Worm (Caenorhabditis elegans): Measurements from ENCODE around the gene hxk-3.

The hxk-3 gene

DNA sequence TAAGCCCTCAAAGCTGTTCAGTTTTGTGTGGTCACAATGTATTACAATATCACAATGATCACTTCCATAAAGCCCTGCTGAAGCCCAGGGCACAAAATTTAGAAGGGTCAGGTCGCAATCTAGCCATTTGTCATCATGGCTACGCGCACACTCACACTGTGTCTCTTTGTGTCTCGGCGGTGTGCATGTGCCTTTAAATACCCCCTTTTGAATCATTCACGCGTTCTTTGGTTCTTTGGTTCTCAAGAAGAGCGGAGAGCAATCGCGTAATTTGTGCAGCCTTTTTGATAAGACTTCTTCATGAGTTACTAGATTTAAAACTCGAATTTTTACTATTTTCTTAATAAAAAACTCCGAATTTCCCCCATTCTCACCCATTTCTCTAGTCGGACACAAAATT is 42.4 kb upstream of the hxk-3 start (continued):
- TF ChIP-seq ZK546.5 (tag; optimal IDR thresholded peaks at IDR 0.05), result no peak
- no peak for TF ChIP-seq hif-1 (tag; optimal IDR thresholded peaks at IDR 0.05)
- peak; percentile 21 for TF ChIP-seq mep-1 (tag; optimal IDR thresholded peaks at IDR 0.05)
- TF ChIP-seq daf-12 (tag; optimal IDR thresholded peaks at IDR 0.05), result no peak
- TF ChIP-seq unc-130 (GFP tag; optimal IDR thresholded peaks at IDR 0.05), result no peak
- no peak for TF ChIP-seq R02D3.7 (tag; optimal IDR thresholded peaks at IDR 0.05)
- TF ChIP-seq lin-13 (GFP tag; optimal IDR thresholded peaks at IDR 0.05), result no peak
- no peak for TF ChIP-seq unc-62 (GFP tag; optimal IDR thresholded peaks at IDR 0.05 in 1 of 2)
- TF ChIP-seq unc-62 (tag; optimal IDR thresholded peaks at IDR 0.05), result no peak
- no peak for TF ChIP-seq nhr-102 (tag; optimal IDR thresholded peaks at IDR 0.05)
- no peak for TF ChIP-seq ceh-44 (GFP tag; IDR thresholded peaks at IDR 0.05)
- no peak for TF ChIP-seq Y75B8A.6 (GFP tag; IDR thresholded peaks at IDR 0.05)
- no peak for TF ChIP-seq cey-2 (tag; optimal IDR thresholded peaks at IDR 0.05; ENCODE audit: borderline replicate concordance, insufficient read depth)
- no peak for TF ChIP-seq zag-1 (tag; optimal IDR thresholded peaks at IDR 0.05)
- TF ChIP-seq zip-2 (tag; optimal IDR thresholded peaks at IDR 0.05), result no peak
- no peak for TF ChIP-seq dmd-9 (GFP tag; IDR thresholded peaks at IDR 0.05)
- no peak for TF ChIP-seq daf-8 (GFP tag; IDR thresholded peaks at IDR 0.05)
- TF ChIP-seq ceh-82 (tag; optimal IDR thresholded peaks at IDR 0.05), result no peak
- no peak for TF ChIP-seq ceh-28 (tag; optimal IDR thresholded peaks at IDR 0.05)
- TF ChIP-seq dmd-8 (GFP tag; IDR thresholded peaks at IDR 0.05), result no peak
- TF ChIP-seq mes-2 (tag; optimal IDR thresholded peaks at IDR 0.05; ENCODE audit: poor library complexity, severe bottlenecking), result peak; percentile 29
- no peak for TF ChIP-seq ceh-20 (GFP tag; IDR thresholded peaks at IDR 0.05)
- TF ChIP-seq spr-1 (tag; optimal IDR thresholded peaks at IDR 0.05), result no peak
- no peak for TF ChIP-seq jun-1 (tag; optimal IDR thresholded peaks at IDR 0.05)
- TF ChIP-seq nhr-10 (tag; optimal IDR thresholded peaks at IDR 0.05), result no peak

DNA sequence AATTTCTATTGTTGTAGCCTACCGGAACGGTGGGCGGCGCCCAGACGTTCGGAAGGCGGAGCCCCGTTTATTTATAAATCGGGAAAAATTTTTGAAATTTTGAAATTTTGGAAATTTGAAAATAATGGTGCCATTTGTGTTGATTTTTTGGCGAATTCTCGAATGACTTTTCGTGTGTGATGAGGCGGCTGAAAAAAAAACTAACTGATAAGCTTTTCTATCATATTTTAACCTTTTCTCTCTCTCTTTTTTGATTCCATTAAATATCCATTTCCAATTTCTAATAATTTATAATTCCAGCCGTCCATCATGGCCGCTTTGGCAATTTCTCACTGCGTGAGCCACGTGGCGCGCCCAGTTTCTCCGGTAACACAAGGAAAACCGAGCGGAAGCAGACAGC is 40.7 kb upstream of the hxk-3 start, which contains the start of gene nadk-1:
Gene nadk-1, plus strand, starts transcription at position 301 of the 400 bp plus-strand sequence.
- TF ChIP-seq ceh-28 (tag; optimal IDR thresholded peaks at IDR 0.05) (no peak), pha-4 (GFP tag; IDR thresholded peaks at IDR 0.05) (0 out of 2 replicates have a peak, but pooled peaks have one; percentile 3), pha-4 (tag; optimal IDR thresholded peaks at IDR 0.05) (no peak), set-16 (GFP tag; IDR thresholded peaks at IDR 0.05) (0 out of 2 replicates have a peak, but pooled peaks have one; percentile 30), zip-11 (GFP tag; IDR thresholded peaks at IDR 0.05) (no peak), skn-1 (tag; optimal IDR thresholded peaks at IDR 0.05) (no peak), aha-1 (tag) (peak; percentile 16), attf-4 (tag; optimal IDR thresholded peaks at IDR 0.05) (no peak), ZK546.5 (tag; optimal IDR thresholded peaks at IDR 0.05) (no peak), unc-62 (GFP tag; optimal IDR thresholded peaks at IDR 0.05 in 1 of 2) (no peak), unc-62 (tag; optimal IDR thresholded peaks at IDR 0.05) (no peak), php-3 (GFP tag; IDR thresholded peaks at IDR 0.05) (no peak), ceh-44 (GFP tag; IDR thresholded peaks at IDR 0.05) (no peak), dpl-1 (GFP tag; optimal IDR thresholded peaks at IDR 0.05) (no peak), madf-9 (GFP tag; conservative IDR thresholded peaks at IDR 0.05) (0 out of 2 replicates have a peak, but pooled peaks have one; percentile 3), mep-1 (tag; optimal IDR thresholded peaks at IDR 0.05) (peak; percentile 10)

DNA sequence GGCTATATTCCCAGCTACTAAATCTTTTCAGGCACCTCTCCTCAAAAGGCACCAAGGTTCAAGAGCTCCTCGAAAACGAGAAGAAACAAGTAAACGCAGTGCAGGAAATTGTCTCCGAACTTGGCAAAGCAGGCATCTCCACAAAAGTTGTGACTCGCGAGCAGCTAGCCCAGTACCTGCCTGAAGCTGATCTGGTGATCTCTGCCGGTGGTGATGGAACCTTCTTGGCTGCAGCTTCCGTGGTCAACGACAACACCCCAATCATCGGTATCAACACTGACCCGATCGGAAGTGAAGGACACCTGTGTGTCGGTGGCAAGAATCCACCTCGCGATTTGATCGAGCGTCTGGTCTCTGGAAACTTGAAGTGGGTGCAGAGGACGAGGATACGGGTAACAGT is 39.2 kb upstream of the hxk-3 start:
- TF ChIP-seq set-16 (GFP tag; IDR thresholded peaks at IDR 0.05) (peak; percentile 56), unc-62 (GFP tag; optimal IDR thresholded peaks at IDR 0.05 in 1 of 2) (peak in 1 of 2 experiments; percentile 86), unc-62 (tag; optimal IDR thresholded peaks at IDR 0.05) (no peak), egl-43 (GFP tag; IDR thresholded peaks at IDR 0.05) (0 out of 2 replicates have a peak, but pooled peaks have one; percentile 18), snpc-1.2 (GFP tag; IDR thresholded peaks at IDR 0.05) (no peak), aha-1 (tag) (peak; percentile 83), attf-4 (tag; optimal IDR thresholded peaks at IDR 0.05) (no peak)

Data from whole organism, L4 larva.